Comparison of ENCODE assay signal across 1 worm cellular context in the genomic region with DNA sequence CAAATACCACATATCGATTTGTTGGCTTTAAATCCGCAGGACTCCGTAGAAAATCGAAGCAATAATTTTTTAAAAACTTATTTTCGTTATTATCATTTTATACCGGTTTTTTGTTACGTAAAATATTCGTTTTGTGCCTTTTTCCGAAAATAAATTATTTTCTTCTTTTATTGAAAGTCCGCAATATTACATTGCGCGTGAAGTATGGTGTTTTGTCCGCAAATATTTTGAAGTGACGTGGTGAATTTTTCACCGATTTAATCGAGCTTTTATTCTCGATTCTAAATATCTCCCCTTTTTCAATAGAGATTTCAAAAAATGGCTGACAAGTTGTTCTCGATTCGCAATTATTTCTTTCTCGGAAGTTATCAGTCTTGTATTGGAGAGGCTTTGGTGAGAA.
TF ChIP-seq lines count a peak whose summit lies in the region.

Gene cope-1 (plus strand): TSS at position 229 of the 400 bp plus-strand sequence.

TF ChIP-seq in whole organism, L1 larva, 84 proteins besides CTCF, POLR2A, EP300 and RAD21 (continued from another document):
- peak; percentile 27 to 61 (median 53) for TF ChIP-seq dpl-1 (GFP tag; optimal IDR thresholded peaks at IDR 0.05; lab: Kevin White, UChicago)
- TF ChIP-seq snpc-4 (tag; optimal IDR thresholded peaks at IDR 0.05; lab: Kevin White, UChicago) = no peak
- peak; percentile 44 for TF ChIP-seq snu-23 (GFP tag; optimal IDR thresholded peaks at IDR 0.05; lab: Kevin White, UChicago)
- peak; percentile 43 for TF ChIP-seq nhr-47 (tag; optimal IDR thresholded peaks at IDR 0.05; lab: Kevin White, UChicago)
